Worm (Caenorhabditis elegans): ENCODE measurements around the gene rbd-1.
A peak's percentile ranks its signal among the peaks of the same experiment; 100 is the strongest.
"Not testable (repeated sequence)": the region's sequence is repeated elsewhere in the genome, so short reads cannot be mapped to it uniquely, and the experiment has no call there.

Gene rbd-1

DNA sequence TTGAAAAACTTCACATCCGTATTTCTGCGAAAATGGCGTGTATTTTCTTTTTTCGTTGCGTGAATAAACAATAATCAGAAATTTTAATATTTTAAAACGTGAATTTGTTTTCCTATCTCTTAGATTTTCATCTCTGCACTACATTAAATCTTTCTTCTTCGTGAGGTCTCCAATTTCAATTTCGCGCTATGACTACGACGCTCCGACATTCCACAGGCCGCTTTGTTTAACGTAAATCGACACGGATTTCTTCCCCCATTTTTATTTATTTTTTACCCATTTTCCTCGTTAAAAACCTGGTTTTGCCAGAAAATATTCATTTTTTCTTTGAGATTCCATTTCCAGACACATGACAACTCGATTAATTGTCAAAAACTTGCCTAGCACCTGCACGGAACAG is at the start of gene rbd-1, which contains the start of gene T23F6.3 (continued):
- TF ChIP-seq Y22D7AL.16 (tag; optimal IDR thresholded peaks at IDR 0.05) (peak; percentile 7), pax-1 (tag; optimal IDR thresholded peaks at IDR 0.05) (no peak), hlh-8 (tag; optimal IDR thresholded peaks at IDR 0.05) (no peak), odd-2 (tag; optimal IDR thresholded peaks at IDR 0.05) (no peak), C38D4.7 (GFP tag; optimal IDR thresholded peaks at IDR 0.05) (no peak), zip-5 (tag; optimal IDR thresholded peaks at IDR 0.05) (peak; percentile 62), ceh-18 (tag; optimal IDR thresholded peaks at IDR 0.05) (peak; percentile 66), unc-42 (tag; optimal IDR thresholded peaks at IDR 0.05) (peak; percentile 73), pqm-1 (tag; optimal IDR thresholded peaks at IDR 0.05) (no peak), hlh-6 (tag; optimal IDR thresholded peaks at IDR 0.05) (no peak), ceh-45 (GFP tag; IDR thresholded peaks at IDR 0.05) (no peak), K09A11.1 (tag; optimal IDR thresholded peaks at IDR 0.05; ENCODE audit: insufficient read depth) (no peak), fax-1 (tag; optimal IDR thresholded peaks at IDR 0.05) (peak; percentile 62), elt-2 (tag; optimal IDR thresholded peaks at IDR 0.05) (no peak), ref-2 (tag; optimal IDR thresholded peaks at IDR 0.05) (peak; percentile 69), che-1 (tag; optimal IDR thresholded peaks at IDR 0.05) (no peak)

DNA sequence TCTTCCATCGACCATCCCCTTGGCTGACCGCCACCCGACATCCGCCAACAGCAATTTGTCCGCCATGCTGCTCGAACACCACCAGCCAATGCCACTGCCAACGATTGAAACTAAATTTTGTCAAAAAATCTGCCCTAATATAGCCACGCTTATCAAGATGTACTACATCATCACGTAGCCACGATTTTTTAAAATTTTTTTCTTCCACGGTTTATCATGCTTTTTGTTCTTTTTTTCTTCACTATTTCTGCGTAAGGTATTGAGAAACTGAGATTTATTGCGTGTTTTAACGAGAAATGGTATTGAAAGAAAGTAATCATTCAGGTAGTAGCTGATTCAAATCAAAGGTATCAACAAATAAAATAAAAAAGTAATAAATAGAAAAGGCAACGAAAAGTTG is 47.6 kb upstream of the rbd-1 start, which contains the start of gene T23B5.6:
Gene T23B5.6, minus strand, starts transcription at position 101 of the 400 bp plus-strand sequence.
- not testable (repeated sequence) for TF ChIP-seq sox-4, zip-5, ceh-24 (tag; optimal IDR thresholded peaks at IDR 0.05)

DNA sequence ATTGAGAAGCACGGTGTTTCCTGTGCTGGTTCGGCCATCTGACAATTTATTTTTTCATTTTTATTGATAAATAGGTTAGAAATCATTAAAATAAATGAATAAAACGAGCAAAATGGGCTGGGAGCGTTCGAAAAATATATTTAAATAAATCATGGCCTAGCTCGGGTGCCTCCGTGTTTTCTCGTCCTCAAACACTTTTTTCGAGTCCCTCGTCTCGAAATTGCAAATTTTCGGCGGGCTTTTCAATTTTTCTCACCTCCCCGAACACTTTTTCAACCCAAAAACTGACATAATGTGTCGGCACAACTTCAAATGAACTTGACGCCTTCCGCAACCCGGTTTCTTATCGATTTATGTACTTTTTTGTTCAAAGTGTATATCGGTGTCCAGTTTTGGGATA is 40.4 kb upstream of the rbd-1 start, which contains the start of gene prmt-9:
Gene prmt-9, minus strand, starts transcription at position 38 of the 400 bp plus-strand sequence.
- TF ChIP-seq ceh-2 (tag; optimal IDR thresholded peaks at IDR 0.05), result no peak
- TF ChIP-seq C38D4.7 (GFP tag; optimal IDR thresholded peaks at IDR 0.05), result no peak
- no peak for TF ChIP-seq rnt-1 (tag; optimal IDR thresholded peaks at IDR 0.05)
- no peak for TF ChIP-seq ceh-18 (tag; optimal IDR thresholded peaks at IDR 0.05)
- no peak for TF ChIP-seq unc-86 (tag; optimal IDR thresholded peaks at IDR 0.05)
- no peak for TF ChIP-seq pha-4 (tag; optimal IDR thresholded peaks at IDR 0.05)
- TF ChIP-seq C08G9.2 (tag; optimal IDR thresholded peaks at IDR 0.05), result peak; percentile 28
- TF ChIP-seq unc-3 (GFP tag; conservative IDR thresholded peaks at IDR 0.05), result no peak
- no peak for TF ChIP-seq unc-3 (tag; optimal IDR thresholded peaks at IDR 0.05)
- peak; percentile 51 for TF ChIP-seq ceh-31 (tag; optimal IDR thresholded peaks at IDR 0.05)
- TF ChIP-seq dmd-4 (tag; optimal IDR thresholded peaks at IDR 0.05; ENCODE audit: borderline replicate concordance), result no peak
- TF ChIP-seq sdc-2 (tag; optimal IDR thresholded peaks at IDR 0.05), result no peak
- no peak for TF ChIP-seq ceh-30 (tag; optimal IDR thresholded peaks at IDR 0.05)
- TF ChIP-seq ceh-34 (tag; optimal IDR thresholded peaks at IDR 0.05), result no peak
- TF ChIP-seq sox-4 (tag; optimal IDR thresholded peaks at IDR 0.05), result no peak

DNA sequence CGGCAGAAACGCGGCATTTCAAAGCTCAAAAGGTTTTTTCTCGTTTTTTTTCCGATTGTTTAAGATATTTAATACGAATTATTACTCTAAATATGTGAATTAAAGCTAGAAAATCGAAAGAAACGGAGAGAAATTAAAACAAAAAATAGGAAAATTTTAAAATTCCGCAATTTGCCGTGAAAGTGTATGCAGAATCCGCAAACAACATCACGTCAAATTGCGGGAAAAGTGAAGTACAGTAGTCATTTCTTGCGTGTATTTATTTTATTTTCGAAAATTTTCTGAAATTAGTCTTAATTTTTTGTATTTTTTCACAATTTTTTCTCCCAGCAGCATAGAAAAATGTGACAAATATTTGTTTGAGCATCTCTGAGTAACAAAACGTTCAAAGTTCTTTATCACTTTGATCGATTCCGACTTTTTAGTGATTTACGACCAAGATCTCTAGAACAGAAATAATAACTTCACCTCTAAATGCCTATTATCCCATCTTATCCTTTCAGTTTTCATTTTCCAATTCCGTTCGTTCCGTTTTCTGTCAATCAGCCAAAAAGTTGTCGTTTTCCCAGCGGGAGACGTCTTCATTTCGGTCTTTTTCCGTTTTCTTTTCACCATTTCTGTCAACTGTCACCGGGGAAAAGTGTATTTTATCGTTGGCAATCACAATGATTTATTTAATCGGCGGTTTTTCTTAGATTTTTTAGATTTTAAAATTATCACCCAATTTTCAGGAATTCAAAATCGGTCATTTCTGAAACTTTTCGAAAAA is 39.8 kb upstream of the rbd-1 start:
- TF ChIP-seq ceh-31 (tag; optimal IDR thresholded peaks at IDR 0.05) (no peak), ceh-24 (tag; optimal IDR thresholded peaks at IDR 0.05) (no peak), ceh-22 (tag; optimal IDR thresholded peaks at IDR 0.05) (no peak)

DNA sequence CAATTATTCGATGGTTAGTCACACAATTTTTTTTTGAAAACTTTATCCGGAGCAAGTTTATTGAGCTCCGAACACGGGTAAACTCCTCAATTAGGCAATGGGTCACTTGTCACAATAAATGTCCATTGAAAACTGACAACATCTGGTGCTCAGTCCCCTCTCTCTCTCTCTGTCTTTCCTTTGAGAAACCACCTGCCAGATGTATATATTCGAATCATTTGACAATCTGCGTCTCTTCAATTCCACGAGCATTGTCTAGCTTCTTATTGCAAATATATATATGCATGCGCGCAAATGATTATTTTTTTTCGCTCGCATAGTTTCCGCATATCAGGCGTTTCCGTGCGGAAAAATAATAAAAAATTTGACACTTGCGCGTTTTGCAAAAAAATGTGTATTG is 39.0 kb upstream of the rbd-1 start:
- TF ChIP-seq unc-86 (tag; optimal IDR thresholded peaks at IDR 0.05) (no peak), unc-55 (GFP tag; optimal IDR thresholded peaks at IDR 0.05) (peak; percentile 60), hlh-8 (tag; optimal IDR thresholded peaks at IDR 0.05) (peak; percentile 87), ceh-31 (tag; optimal IDR thresholded peaks at IDR 0.05) (peak; percentile 32), nfya-1 (tag; optimal IDR thresholded peaks at IDR 0.05) (peak; percentile 11), hlh-30 (tag; optimal IDR thresholded peaks at IDR 0.05; ENCODE audit: insufficient read depth) (peak; percentile 71)

Measured in whole organism, late embryonic.